Worm (Caenorhabditis elegans) whole organism, young adult: ENCODE data around the gene D1054.1.

ENCODE experiments used
- B0336.3 ChIP-seq: fragments of 200-800 bp; sonication (Bioruptor generic); IDR thresholded peaks from 2 replicates; pipeline ENCODE4 v1.3.6; 2022; ENCODE audit warnings: missing genetic modification characterization, missing compliant biosample characterization
- C06A6.2 ChIP-seq: fragments of 200-800 bp; sonication (Bioruptor generic); conservative IDR thresholded peaks from 2 replicates; pipeline ENCODE4 v1.3.6; 2022; ENCODE audit warnings: missing genetic modification characterization, missing compliant biosample characterization
- D2030.7 ChIP-seq: fragments of 200-800 bp; sonication (Bioruptor generic); IDR thresholded peaks from 2 replicates; pipeline ENCODE4 v1.3.6; 2022; ENCODE audit warnings: missing genetic modification reagents, missing genetic modification characterization, missing compliant biosample characterization
- F10E7.11 ChIP-seq: sonication (generic microtip); optimal IDR thresholded peaks from 2 replicates; lab custom pipeline; 2017; ENCODE audit warnings: mild to moderate bottlenecking, missing genetic modification characterization, moderate library complexity, missing compliant biosample characterization
- F22D6.2 ChIP-seq: sonication (generic microtip); optimal IDR thresholded peaks from 2 replicates; lab custom pipeline; 2016; ENCODE audit warnings: mild to moderate bottlenecking, missing genetic modification characterization, missing compliant biosample characterization
- F33H1.4 ChIP-seq: fragments of 200-800 bp; sonication (Bioruptor generic); IDR thresholded peaks from 2 replicates; pipeline ENCODE4 v1.3.6; 2022; ENCODE audit warnings: missing genetic modification reagents, missing genetic modification characterization, missing compliant biosample characterization
- F37B4.10 ChIP-seq: fragments of 200-800 bp; sonication (Bioruptor generic); IDR thresholded peaks from 2 replicates; pipeline ENCODE4 v1.3.6; 2022; ENCODE audit warnings: missing genetic modification characterization, missing compliant biosample characterization
- F39B2.1 ChIP-seq: fragments of 200-800 bp; sonication (Bioruptor generic); IDR thresholded peaks from 2 replicates; pipeline ENCODE4 v1.3.6; 2022; ENCODE audit warnings: missing genetic modification reagents, missing genetic modification characterization, missing compliant biosample characterization
- F52B5.7 ChIP-seq: sonication (generic microtip); optimal IDR thresholded peaks from 2 replicates; lab custom pipeline; 2016; ENCODE audit warnings: mild to moderate bottlenecking, missing genetic modification characterization, missing compliant biosample characterization
- Y53F4B.3 ChIP-seq: fragments of 200-800 bp; sonication (Bioruptor generic); IDR thresholded peaks from 2 replicates; pipeline ENCODE4 v1.3.6; 2022; ENCODE audit warnings: missing genetic modification reagents, missing genetic modification characterization, missing compliant biosample characterization
- akir-1 ChIP-seq: fragments of 200-800 bp; sonication (Bioruptor generic); optimal IDR thresholded peaks from 2 replicates; lab custom pipeline; 2018; ENCODE audit warnings: mild to moderate bottlenecking, missing genetic modification characterization, moderate library complexity, missing compliant biosample characterization
- atf-7 ChIP-seq: sonication (generic microtip); optimal IDR thresholded peaks from 2 replicates; lab custom pipeline; 2017; ENCODE audit warnings: mild to moderate bottlenecking, missing genetic modification characterization, missing compliant biosample characterization
- attf-6 ChIP-seq: fragments of 200-800 bp; sonication (Bioruptor generic); IDR thresholded peaks from 2 replicates; pipeline ENCODE4 v1.3.6; 2022; ENCODE audit warnings: missing genetic modification reagents, missing genetic modification characterization, missing compliant biosample characterization
- ccch-3 ChIP-seq: fragments of 200-800 bp; sonication (Bioruptor generic); optimal IDR thresholded peaks from 2 replicates; lab custom pipeline; 2018; ENCODE audit warnings: mild to moderate bottlenecking, missing genetic modification characterization, missing compliant biosample characterization
- cebp-1 ChIP-seq, 2 experiments: fragments of 200-800 bp in 1 of 2; sonication (Bioruptor generic) in 1 of 2; sonication (generic microtip) in 1 of 2; IDR thresholded peaks in 1 of 2; optimal IDR thresholded peaks in 1 of 2; 2 replicates each; pipeline versions ENCODE4 v1.3.6 to Lab custom; 2017 to 2022; ENCODE audit warnings: missing compliant biosample characterization in 2 of 2, missing genetic modification characterization in 2 of 2, mild to moderate bottlenecking in 1 of 2, missing genetic modification reagents in 1 of 2, moderate library complexity in 1 of 2
- ceh-100 ChIP-seq: fragments of 200-800 bp; sonication (Bioruptor generic); IDR thresholded peaks from 2 replicates; pipeline ENCODE4 v1.3.6; 2022; ENCODE audit warnings: missing genetic modification reagents, missing genetic modification characterization, missing compliant biosample characterization
- ceh-79 ChIP-seq: sonication (generic microtip); optimal IDR thresholded peaks from 2 replicates; lab custom pipeline; 2017; ENCODE audit warnings: mild to moderate bottlenecking, missing genetic modification characterization, missing compliant biosample characterization
- chd-7 ChIP-seq: sonication (generic microtip); optimal IDR thresholded peaks from 2 replicates; lab custom pipeline; 2016; ENCODE audit warnings: mild to moderate bottlenecking, missing genetic modification characterization, moderate library complexity, missing compliant biosample characterization
- dox-1 ChIP-seq: fragments of 200-800 bp; sonication (Bioruptor generic); IDR thresholded peaks from 2 replicates; pipeline ENCODE4 v1.3.6; 2022; ENCODE audit warnings: missing genetic modification reagents, missing genetic modification characterization, missing compliant biosample characterization
- dpl-1 ChIP-seq: fragments of 150-350 bp; optimal IDR thresholded peaks from 2 replicates; lab custom pipeline; 2014; ENCODE audit warnings: missing biosample characterization, missing genetic modification reagents, missing genetic modification characterization
- egl-44 ChIP-seq: fragments of 200-800 bp; sonication (Bioruptor generic); IDR thresholded peaks from 2 replicates; pipeline ENCODE4 v1.3.6; 2022; ENCODE audit warnings: missing genetic modification reagents, missing genetic modification characterization, missing compliant biosample characterization
- ekl-4 ChIP-seq: fragments of 200-800 bp; sonication (Bioruptor generic); IDR thresholded peaks from 2 replicates; pipeline ENCODE4 v1.3.6; 2022; ENCODE audit warnings: missing genetic modification reagents, missing genetic modification characterization, missing compliant biosample characterization
- ets-4 ChIP-seq: fragments of 200-800 bp; sonication (Bioruptor generic); optimal IDR thresholded peaks from 2 replicates; lab custom pipeline; 2018; ENCODE audit warnings: mild to moderate bottlenecking, missing genetic modification characterization, missing compliant biosample characterization
- let-607 ChIP-seq, 2 experiments: fragments of 200-800 bp in 1 of 2; sonication (Bioruptor generic) in 1 of 2; sonication (generic microtip) in 1 of 2; optimal IDR thresholded peaks; 2 replicates each; lab custom pipeline; 2016 to 2018; ENCODE audit warnings: mild to moderate bottlenecking in 2 of 2, missing compliant biosample characterization in 2 of 2, missing genetic modification characterization in 2 of 2, moderate library complexity in 2 of 2, missing genotype in 1 of 2
- lin-26 ChIP-seq: fragments of 200-800 bp; sonication (Bioruptor generic); IDR thresholded peaks from 2 replicates; pipeline ENCODE4 v1.3.6; 2022; ENCODE audit warnings: missing genetic modification reagents, missing genetic modification characterization, missing compliant biosample characterization
- lin-35 ChIP-seq, 3 experiments: fragments of 150-350 bp in 2 of 3; sonication (generic microtip) in 1 of 3; optimal IDR thresholded peaks; 2 replicates each; lab custom pipeline; 2014 to 2018; ENCODE audit warnings: missing biosample characterization in 3 of 3, missing genetic modification characterization in 3 of 3, missing genetic modification reagents in 3 of 3
- lin-54 ChIP-seq: fragments of 200-800 bp; sonication (Bioruptor generic); optimal IDR thresholded peaks from 2 replicates; lab custom pipeline; 2018; ENCODE audit warnings: mild to moderate bottlenecking, missing genetic modification characterization, missing compliant biosample characterization
- madf-10 ChIP-seq: sonication (generic microtip); optimal IDR thresholded peaks from 2 replicates; lab custom pipeline; 2016; ENCODE audit warnings: mild to moderate bottlenecking, missing genetic modification characterization, missing compliant biosample characterization
- madf-6 ChIP-seq: fragments of 200-800 bp; sonication (Bioruptor generic); IDR thresholded peaks from 2 replicates; pipeline ENCODE4 v1.3.6; 2022; ENCODE audit warnings: missing genetic modification reagents, missing genetic modification characterization, missing compliant biosample characterization
- mel-28 ChIP-seq: sonication (generic microtip); optimal IDR thresholded peaks from 2 replicates; lab custom pipeline; 2016; ENCODE audit warnings: borderline replicate concordance, mild to moderate bottlenecking, missing genetic modification characterization, missing compliant biosample characterization
- nfya-1 ChIP-seq: sonication (generic microtip); optimal IDR thresholded peaks from 2 replicates; lab custom pipeline; 2017; ENCODE audit warnings: antibody characterized with exemption, missing compliant biosample characterization, missing genetic modification characterization, borderline replicate concordance; ENCODE audit not compliant: insufficient read depth
- nfyb-1 ChIP-seq: fragments of 200-800 bp; sonication (Bioruptor generic); IDR thresholded peaks from 2 replicates; pipeline ENCODE4 v1.3.6; 2022; ENCODE audit warnings: missing genetic modification reagents, missing genetic modification characterization, missing compliant biosample characterization
- nhr-80 ChIP-seq: sonication (generic microtip); optimal IDR thresholded peaks from 2 replicates; lab custom pipeline; 2016; ENCODE audit warnings: missing genetic modification characterization, missing compliant biosample characterization
- pbrm-1 ChIP-seq: fragments of 200-800 bp; sonication (Bioruptor generic); IDR thresholded peaks from 2 replicates; pipeline ENCODE4 v1.3.6; 2022; ENCODE audit warnings: missing genetic modification reagents, missing genetic modification characterization, missing compliant biosample characterization
- pha-4 ChIP-seq: fragments of 150-350 bp; sonication (generic microtip); optimal IDR thresholded peaks from 2 replicates; lab custom pipeline; 2014; ENCODE audit warnings: missing biosample characterization, missing genetic modification reagents, missing genetic modification characterization
- sea-2 ChIP-seq: fragments of 200-800 bp; sonication (Bioruptor generic); IDR thresholded peaks from 2 replicates; pipeline ENCODE4 v1.3.6; 2022; ENCODE audit warnings: missing genetic modification characterization, missing compliant biosample characterization
- snpc-1.1 ChIP-seq: sonication (generic microtip); optimal IDR thresholded peaks from 2 replicates; lab custom pipeline; 2017; ENCODE audit warnings: missing genetic modification characterization, mild to moderate bottlenecking, missing compliant biosample characterization, antibody characterized with exemption, moderate library complexity, missing genotype, missing genetic modification reagents; ENCODE audit not compliant: insufficient read depth
- snpc-3.4 ChIP-seq: sonication (generic microtip); optimal IDR thresholded peaks from 2 replicates; lab custom pipeline; 2017; ENCODE audit warnings: missing genetic modification characterization, mild to moderate bottlenecking, missing compliant biosample characterization, antibody characterized with exemption, moderate library complexity, missing genotype, missing genetic modification reagents
- snpc-4 ChIP-seq, 5 experiments: fragments of 150-350 bp in 1 of 5; sonication (generic microtip) in 4 of 5; optimal IDR thresholded peaks; 2 replicates each; lab custom pipeline; 2014 to 2018; ENCODE audit warnings: missing genetic modification characterization in 5 of 5, missing biosample characterization in 3 of 5, antibody characterized with exemption in 2 of 5, mild to moderate bottlenecking in 2 of 5, missing compliant biosample characterization in 2 of 5, missing genotype in 2 of 5, moderate library complexity in 2 of 5, missing genetic modification reagents in 1 of 5
- tbp1 ChIP-seq: fragments of 200-800 bp; sonication (Bioruptor generic); optimal IDR thresholded peaks from 2 replicates; lab custom pipeline; 2018; ENCODE audit warnings: mild to moderate bottlenecking, missing genetic modification characterization, missing compliant biosample characterization
- unc-62 ChIP-seq: fragments of 150-350 bp; optimal IDR thresholded peaks from 2 replicates; lab custom pipeline; 2014; ENCODE audit warnings: missing biosample characterization, missing genetic modification reagents, missing genetic modification characterization
- ztf-18 ChIP-seq: sonication (generic microtip); optimal IDR thresholded peaks from 2 replicates; lab custom pipeline; 2016; ENCODE audit warnings: missing genotype, mild to moderate bottlenecking, missing genetic modification characterization, missing compliant biosample characterization
- ztf-22 ChIP-seq: fragments of 200-800 bp; sonication (Bioruptor generic); optimal IDR thresholded peaks from 2 replicates; lab custom pipeline; 2018; ENCODE audit warnings: mild to moderate bottlenecking, missing genetic modification characterization, moderate library complexity, missing compliant biosample characterization

D1054.1 gene

ce11 chrV:10804374-10804773 is 34.4 kb upstream of the D1054.1 start, which contains the start of gene secs-1:
Gene secs-1, minus strand, starts transcription at chrV:10804474.
- TF ChIP-seq pha-4 (tag; lab: Kevin White, UChicago) (no peak), unc-62 (GFP tag; lab: Kevin White, UChicago) (no peak), pbrm-1 (GFP tag; lab: Robert Waterston, UW) (no peak)

DNA sequence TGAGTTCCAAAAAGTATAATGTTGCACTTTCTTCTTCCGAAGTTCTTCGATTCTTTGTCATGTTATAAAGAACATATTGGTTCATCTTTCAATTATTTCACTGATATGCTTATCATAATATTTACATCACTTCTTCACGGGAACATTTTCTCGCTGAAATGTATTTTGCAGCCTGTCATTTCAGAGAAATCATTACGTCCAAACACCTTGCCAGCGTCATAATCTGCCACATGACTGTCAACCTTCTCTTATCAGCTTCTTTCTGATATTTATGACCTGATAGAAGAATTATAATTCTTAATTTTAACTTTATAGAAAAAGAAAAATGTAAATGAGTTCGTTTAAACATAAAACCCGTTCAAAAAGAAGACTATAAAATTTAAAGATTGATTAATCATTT is 32.0 kb upstream of the D1054.1 start:
- TF ChIP-seq cebp-1 (GFP tag; IDR thresholded peaks at IDR 0.05; lab: Robert Waterston, UW) (no peak), cebp-1 (tag; optimal IDR thresholded peaks at IDR 0.05; lab: Kevin White, UChicago) (peak; percentile 42), snpc-1.1 (tag; lab: Kevin White, UChicago) (no peak), D2030.7 (GFP tag; lab: Robert Waterston, UW) (no peak), nfyb-1 (0 out of 2 replicates have a peak, but pooled peaks have one; percentile 17), C06A6.2 (GFP tag; lab: Robert Waterston, UW) (no peak), pha-4 (tag; lab: Kevin White, UChicago) (peak; percentile 46), let-607 (tag; optimal IDR thresholded peaks at IDR 0.05; lab: Kevin White, UChicago) (peak in 1 of 2 experiments; percentile 73), akir-1 (no peak), F52B5.7 (tag; lab: Kevin White, UChicago) (no peak), snpc-4 (GFP tag; optimal IDR thresholded peaks at IDR 0.05; lab: Kevin White, UChicago) (no peak), snpc-4 (tag; optimal IDR thresholded peaks at IDR 0.05; lab: Kevin White, UChicago) (peak in 1 of 4 experiments; percentile 16), atf-7 (tag; lab: Kevin White, UChicago) (peak; percentile 91), madf-10 (tag; lab: Kevin White, UChicago) (peak; percentile 46), F10E7.11 (no peak), mel-28 (no peak), nhr-80 (tag; lab: Kevin White, UChicago) (peak; percentile 89), attf-6 (GFP tag; lab: Robert Waterston, UW) (no peak), ztf-22 (GFP tag; lab: Kevin White, UChicago) (peak; percentile 90), F39B2.1 (GFP tag; lab: Robert Waterston, UW) (no peak), chd-7 (tag; lab: Kevin White, UChicago) (peak; percentile 8), lin-54 (GFP tag; lab: Kevin White, UChicago) (peak; percentile 41), ceh-79 (tag; lab: Kevin White, UChicago) (no peak), ets-4 (GFP tag; lab: Kevin White, UChicago) (peak; percentile 24), unc-62 (GFP tag; lab: Kevin White, UChicago) (peak; percentile 69), tbp1 (peak; percentile 40), dpl-1 (GFP tag; lab: Kevin White, UChicago) (no peak)

ce11 chrV:10801154-10801553 is 31.1 kb upstream of the D1054.1 start, which contains the start of gene D1054.18:
Gene D1054.18, minus strand, starts transcription at chrV:10801198.
- no peak for TF ChIP-seq F37B4.10 (GFP tag; lab: Robert Waterston, UW)
- TF ChIP-seq egl-44: no peak
- no peak for TF ChIP-seq snpc-1.1 (tag; lab: Kevin White, UChicago)
- TF ChIP-seq dox-1 (GFP tag; lab: Robert Waterston, UW): no peak
- no peak for TF ChIP-seq ccch-3
- no peak for TF ChIP-seq nfyb-1
- no peak for TF ChIP-seq lin-26 (GFP tag; lab: Robert Waterston, UW)
- TF ChIP-seq madf-10 (tag; lab: Kevin White, UChicago): peak; percentile 13
- no peak for TF ChIP-seq lin-35 (GFP tag; optimal IDR thresholded peaks at IDR 0.05; lab: Kevin White, UChicago)
- no peak for TF ChIP-seq ztf-18 (tag; lab: Kevin White, UChicago)
- no peak for TF ChIP-seq F22D6.2 (tag; lab: Kevin White, UChicago)
- TF ChIP-seq madf-6: no peak
- TF ChIP-seq Y53F4B.3 (GFP tag; lab: Robert Waterston, UW): no peak
- no peak for TF ChIP-seq ceh-100 (GFP tag; lab: Robert Waterston, UW)
- TF ChIP-seq sea-2 (GFP tag; lab: Robert Waterston, UW): no peak
- peak; percentile 35 for TF ChIP-seq pha-4 (tag; lab: Kevin White, UChicago)
- no peak for TF ChIP-seq B0336.3 (GFP tag; lab: Robert Waterston, UW)
- no peak for TF ChIP-seq atf-7 (tag; lab: Kevin White, UChicago)
- TF ChIP-seq nfya-1 (tag; lab: Kevin White, UChicago): no peak
- no peak for TF ChIP-seq snpc-3.4 (tag; lab: Kevin White, UChicago)
- TF ChIP-seq F33H1.4 (GFP tag; lab: Robert Waterston, UW): no peak
- TF ChIP-seq ets-4 (GFP tag; lab: Kevin White, UChicago): peak; percentile 48
- no peak for TF ChIP-seq ekl-4 (GFP tag; lab: Robert Waterston, UW)
- no peak for TF ChIP-seq cebp-1 (GFP tag; IDR thresholded peaks at IDR 0.05; lab: Robert Waterston, UW)
- TF ChIP-seq cebp-1 (tag; optimal IDR thresholded peaks at IDR 0.05; lab: Kevin White, UChicago): peak; percentile 13
